Worm (Caenorhabditis elegans) whole organism, midembryonic: ENCODE measurements around the gene smi-1.

Experiments
- T22C8.4 ChIP-seq: fragments of 200-800 bp; sonication (Bioruptor generic); IDR thresholded peaks from 2 replicates; pipeline ENCODE4 v1.3.6; 2022; ENCODE audit warnings: missing genetic modification characterization, missing compliant biosample characterization
- cog-1 ChIP-seq: sonication (generic microtip); optimal IDR thresholded peaks from 2 replicates; lab custom pipeline; 2016; ENCODE audit warnings: missing genetic modification characterization, missing compliant biosample characterization
- flt-1 ChIP-seq: fragments of 200-800 bp; sonication (Bioruptor generic); IDR thresholded peaks from 2 replicates; pipeline ENCODE4 v1.3.6; 2022; ENCODE audit warnings: missing genetic modification characterization, missing compliant biosample characterization
- med-1 ChIP-seq: sonication (generic microtip); optimal IDR thresholded peaks from 2 replicates; lab custom pipeline; 2017; ENCODE audit warnings: missing genetic modification characterization, mild to moderate bottlenecking, missing compliant biosample characterization, antibody characterized with exemption, missing genetic modification reagents; ENCODE audit not compliant: insufficient read depth
- ref-1 ChIP-seq: fragments of 200-800 bp; sonication (Bioruptor generic); conservative IDR thresholded peaks from 2 replicates; pipeline ENCODE4 v1.3.6; 2022; ENCODE audit warnings: missing genetic modification reagents, missing genetic modification characterization, missing compliant biosample characterization
- tab-1 ChIP-seq: fragments of 200-800 bp; sonication (Bioruptor generic); IDR thresholded peaks from 2 replicates; pipeline ENCODE4 v1.3.6; 2022; ENCODE audit warnings: missing genetic modification characterization, missing compliant biosample characterization
- ztf-29 ChIP-seq: fragments of 200-800 bp; sonication (Bioruptor generic); IDR thresholded peaks from 2 replicates; pipeline ENCODE4 v1.3.6; 2022; ENCODE audit warnings: missing genetic modification reagents, missing genetic modification characterization, missing compliant biosample characterization

DNA sequence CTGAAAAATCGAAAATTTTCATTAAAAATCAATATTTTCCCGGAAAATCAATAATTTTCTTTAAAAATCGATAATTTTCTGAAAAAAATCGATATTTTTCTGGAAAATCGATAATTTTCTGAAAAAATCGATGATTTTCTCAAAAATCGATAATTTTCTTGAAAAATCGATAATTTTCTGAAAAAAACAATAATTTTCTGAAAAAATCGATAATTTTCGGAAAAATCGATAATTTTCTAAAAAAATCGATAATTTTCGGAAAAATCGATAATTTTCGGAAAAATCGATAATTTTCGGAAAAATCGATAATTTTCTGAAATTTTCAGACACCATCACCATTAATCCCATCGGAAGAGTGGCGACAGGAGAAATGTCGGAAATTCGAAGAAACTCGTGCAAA, 753 bp downstream of the smi-1 start:
- TF ChIP-seq ztf-29 (GFP tag; lab: Robert Waterston, UW), result no peak
- TF ChIP-seq flt-1, result no peak
- TF ChIP-seq tab-1, result no peak
- TF ChIP-seq T22C8.4 (GFP tag; lab: Robert Waterston, UW), result peak; percentile 99
- no peak for TF ChIP-seq ref-1
- TF ChIP-seq cog-1 (tag; lab: Kevin White, UChicago), result no peak
- no peak for TF ChIP-seq med-1 (GFP tag; lab: Kevin White, UChicago)
